Worm (Caenorhabditis elegans) whole organism, midembryonic: Measurements from ENCODE around the gene ins-8.

Experiments used
- cog-1 ChIP-seq: sonication (generic microtip); optimal IDR thresholded peaks from 2 replicates; lab custom pipeline; 2016; ENCODE audit warnings: missing genetic modification characterization, missing compliant biosample characterization
- flt-1 ChIP-seq: fragments of 200-800 bp; sonication (Bioruptor generic); IDR thresholded peaks from 2 replicates; pipeline ENCODE4 v1.3.6; 2022; ENCODE audit warnings: missing genetic modification characterization, missing compliant biosample characterization
- klf-2 ChIP-seq: fragments of 200-800 bp; sonication (Bioruptor generic); conservative IDR thresholded peaks from 2 replicates; pipeline ENCODE4 v1.3.6; 2022; ENCODE audit warnings: missing genetic modification reagents, missing genetic modification characterization, missing compliant biosample characterization
- med-1 ChIP-seq: sonication (generic microtip); optimal IDR thresholded peaks from 2 replicates; lab custom pipeline; 2017; ENCODE audit warnings: missing genetic modification characterization, mild to moderate bottlenecking, missing compliant biosample characterization, antibody characterized with exemption, missing genetic modification reagents; ENCODE audit not compliant: insufficient read depth
- ref-1 ChIP-seq: fragments of 200-800 bp; sonication (Bioruptor generic); conservative IDR thresholded peaks from 2 replicates; pipeline ENCODE4 v1.3.6; 2022; ENCODE audit warnings: missing genetic modification reagents, missing genetic modification characterization, missing compliant biosample characterization
- ztf-23 ChIP-seq: fragments of 200-800 bp; sonication (Bioruptor generic); IDR thresholded peaks from 2 replicates; pipeline ENCODE4 v1.3.6; 2022; ENCODE audit warnings: missing genetic modification reagents, missing genetic modification characterization, missing compliant biosample characterization
- ztf-29 ChIP-seq: fragments of 200-800 bp; sonication (Bioruptor generic); IDR thresholded peaks from 2 replicates; pipeline ENCODE4 v1.3.6; 2022; ENCODE audit warnings: missing genetic modification reagents, missing genetic modification characterization, missing compliant biosample characterization

- TF ChIP-seq klf-2 (GFP tag; lab: Robert Waterston, UW) (no peak), ref-1 (no peak), ztf-23 (GFP tag; lab: Robert Waterston, UW) (no peak), cog-1 (tag; lab: Kevin White, UChicago) (no peak), ztf-29 (no peak), flt-1 (GFP tag; lab: Robert Waterston, UW) (no peak), med-1 (GFP tag; lab: Kevin White, UChicago) (no peak)
These were observed 2.7 kb upstream of the ins-8 start, which contains the start of the genes htas-1 and ZK1251.3 for ce11 chrIV:9683433-9683832.
